Worm (Caenorhabditis elegans): ENCODE data around the gene F37A8.5.

Gene F37A8.5

ce11 chrIII:4007017-4007416 is 50.6 kb downstream of the F37A8.5 start:
- TF ChIP-seq nhr-232 (tag; optimal IDR thresholded peaks at IDR 0.05) (no peak), npax-4 (tag; optimal IDR thresholded peaks at IDR 0.05) (no peak), tbx-2 (tag; optimal IDR thresholded peaks at IDR 0.05) (no peak), K02D7.2 (tag; optimal IDR thresholded peaks at IDR 0.05) (no peak), unc-55 (GFP tag; optimal IDR thresholded peaks at IDR 0.05) (no peak), pros-1 (tag; optimal IDR thresholded peaks at IDR 0.05) (no peak), pqm-1 (tag; optimal IDR thresholded peaks at IDR 0.05) (no peak), hlh-30 (tag; optimal IDR thresholded peaks at IDR 0.05; ENCODE audit: insufficient read depth) (no peak), gmeb-2 (tag; optimal IDR thresholded peaks at IDR 0.05) (no peak), unc-3 (GFP tag; conservative IDR thresholded peaks at IDR 0.05) (no peak), unc-3 (tag; optimal IDR thresholded peaks at IDR 0.05) (no peak), dmd-4 (tag; optimal IDR thresholded peaks at IDR 0.05; ENCODE audit: borderline replicate concordance) (no peak), tbx-7 (tag; optimal IDR thresholded peaks at IDR 0.05) (no peak), fax-1 (tag; optimal IDR thresholded peaks at IDR 0.05) (no peak), ceh-45 (GFP tag; IDR thresholded peaks at IDR 0.05) (no peak)
